Fruit fly (Drosophila melanogaster): ENCODE data around the gene CG16713.

CG16713 gene

dm6 chr2L:3740443-3740842, 45.2 kb upstream of the CG16713 start (continued):
- TF ChIP-seq Dfd (GFP tag; optimal IDR thresholded peaks at IDR 0.05) (no peak), tio (GFP tag; optimal IDR thresholded peaks at IDR 0.05) (no peak), CG32532 (GFP tag; IDR thresholded peaks at IDR 0.05) (no peak; the same call in 1 of the 2 replicates), btn (GFP tag; optimal IDR thresholded peaks at IDR 0.05) (no peak), gsb-n (tag; optimal IDR thresholded peaks at IDR 0.05) (no peak), CG12942 (GFP tag; optimal IDR thresholded peaks at IDR 0.05) (no peak), Drgx (GFP tag; IDR thresholded peaks at IDR 0.05) (no peak), CG18599 (GFP tag; optimal IDR thresholded peaks at IDR 0.05) (peak; percentile 53), CG11696 (GFP tag; IDR thresholded peaks at IDR 0.05) (no peak), CTCF (GFP tag; optimal IDR thresholded peaks at IDR 0.05) (no peak), Hr78 (GFP tag; optimal IDR thresholded peaks at IDR 0.05) (no peak), Gug (GFP tag; IDR thresholded peaks at IDR 0.05) (no peak), gcm2 (GFP tag; optimal IDR thresholded peaks at IDR 0.05) (no peak), CG4854 (GFP tag; optimal IDR thresholded peaks at IDR 0.05) (no peak), hkb (optimal IDR thresholded peaks at IDR 0.05) (no peak), hkb (GFP tag; IDR thresholded peaks at IDR 0.05) (no peak), slou (GFP tag; optimal IDR thresholded peaks at IDR 0.05) (peak; percentile 3), caup (GFP tag; optimal IDR thresholded peaks at IDR 0.05; ENCODE audit: severe bottlenecking) (peak; percentile 2), CG18619 (GFP tag; optimal IDR thresholded peaks at IDR 0.05) (no peak), CG11560 (tag; IDR thresholded peaks at IDR 0.05) (no peak), dimm (GFP tag; IDR thresholded peaks at IDR 0.05) (no peak), run (tag; optimal IDR thresholded peaks at IDR 0.05) (no peak), CG9727 (GFP tag; optimal IDR thresholded peaks at IDR 0.05) (no peak), CG4707 (GFP tag; optimal IDR thresholded peaks at IDR 0.05) (no peak), Lim3 (GFP tag; IDR thresholded peaks at IDR 0.05) (no peak), CG18011 (GFP tag; optimal IDR thresholded peaks at IDR 0.05) (no peak), Atf3 (GFP tag; optimal IDR thresholded peaks at IDR 0.05) (no peak), B-H1 (GFP tag; IDR thresholded peaks at IDR 0.05) (no peak), kah (GFP tag; optimal IDR thresholded peaks at IDR 0.05) (no peak), schlank (tag; optimal IDR thresholded peaks at IDR 0.05) (no peak), danr (GFP tag; IDR thresholded peaks at IDR 0.05) (no peak), luna (GFP tag; optimal IDR thresholded peaks at IDR 0.05) (no peak), CG11247 (GFP tag; IDR thresholded peaks at IDR 0.05) (no peak), dmrt11E (tag; optimal IDR thresholded peaks at IDR 0.05) (no peak), pho (GFP tag; optimal IDR thresholded peaks at IDR 0.05) (no peak), Usf (GFP tag; optimal IDR thresholded peaks at IDR 0.05) (no peak), CG17385 (GFP tag; optimal IDR thresholded peaks at IDR 0.05) (peak; percentile 20), CG11504 (tag; optimal IDR thresholded peaks at IDR 0.05) (peak; percentile 51), CG1832 (GFP tag; optimal IDR thresholded peaks at IDR 0.05) (no peak), CG6813 (GFP tag; optimal IDR thresholded peaks at IDR 0.05) (no peak), dmrt99B (tag; optimal IDR thresholded peaks at IDR 0.05) (peak; percentile 40), CG30431 (GFP tag; optimal IDR thresholded peaks at IDR 0.05) (no peak), cwo (GFP tag; optimal IDR thresholded peaks at IDR 0.05) (peak; percentile 12), CG2889 (GFP tag; IDR thresholded peaks at IDR 0.05) (no peak), CG7839 (tag; optimal IDR thresholded peaks at IDR 0.05) (peak; percentile 46), BEAF-32 (GFP tag; optimal IDR thresholded peaks at IDR 0.05) (no peak), CG10543 (GFP tag; optimal IDR thresholded peaks at IDR 0.05) (no peak), zf30C (GFP tag; optimal IDR thresholded peaks at IDR 0.05) (peak; percentile 66), dysf (GFP tag; IDR thresholded peaks at IDR 0.05) (no peak), Hmr (GFP tag; optimal IDR thresholded peaks at IDR 0.05) (peak; percentile 51), Optix (GFP tag; IDR thresholded peaks at IDR 0.05) (no peak), CG17829 (tag; optimal IDR thresholded peaks at IDR 0.05) (no peak)
